Fruit fly (Drosophila melanogaster): ENCODE results near the gene org-1.

dm6 chrX:8470588-8470987 is 15.7 kb upstream of the org-1 start, which contains the start of gene Cp7Fa:
- TF ChIP-seq fd96Ca (GFP tag; IDR thresholded peaks at IDR 0.05) (no peak), CG32121 (GFP tag; IDR thresholded peaks at IDR 0.05) (no peak), Pif1B (GFP tag; optimal IDR thresholded peaks at IDR 0.05) (no peak)
